Fruit fly (Drosophila melanogaster) S2 (cell line): Measurements from ENCODE around the gene Ahcy.

Source experiments
- CG8478 ChIP-seq: fragments of >200 bp; optimal IDR thresholded peaks from 2 replicates; lab custom pipeline; 2018
- CTCF ChIP-seq, 2 experiments: fragments of >200 bp; optimal IDR thresholded peaks; 2 replicates each; lab custom pipeline; 2018

DNA sequence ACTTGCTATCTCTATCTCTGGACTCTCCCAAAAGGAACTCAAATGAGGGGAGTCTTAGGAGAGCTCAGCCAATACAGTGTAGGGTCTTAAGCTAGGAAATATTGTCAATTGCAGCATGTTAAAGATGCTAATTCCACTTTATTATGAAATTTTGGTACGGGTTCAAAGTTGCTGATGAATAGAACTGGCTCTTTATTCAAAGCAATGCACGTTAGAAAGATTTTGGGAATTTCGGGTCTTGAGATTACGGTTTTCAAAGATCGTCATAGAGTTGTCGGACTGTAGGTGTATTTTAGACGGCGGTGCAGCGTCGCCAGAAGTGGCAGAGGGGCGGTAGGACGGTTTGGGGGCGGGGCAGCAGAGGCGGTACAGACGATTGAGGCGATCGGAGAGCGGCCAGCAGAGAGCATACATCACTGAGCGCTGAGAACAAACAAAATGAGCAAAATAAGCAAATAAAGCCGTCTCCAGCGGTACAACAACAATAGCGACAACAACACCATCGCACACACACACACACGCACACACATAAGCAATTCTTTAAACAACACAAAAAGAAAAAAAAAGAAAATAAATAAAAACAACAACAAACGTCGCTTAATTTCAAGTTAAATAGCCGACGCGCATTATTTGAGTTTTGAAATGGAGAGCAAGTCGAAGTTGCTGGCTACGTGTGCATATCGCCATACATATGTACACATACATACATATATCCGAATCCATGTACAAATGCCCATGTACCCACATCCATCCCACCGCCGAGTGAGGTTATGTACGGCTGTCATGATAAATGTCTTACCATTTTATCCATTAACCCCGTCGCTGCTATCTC is 47.6 kb downstream of the Ahcy start:
- no peak for TF ChIP-seq CG8478
- TF ChIP-seq CTCF (optimal IDR thresholded peaks at IDR 0.05; lab: Kevin White, UChicago), result no peak
